Worm (Caenorhabditis elegans) whole organism, late embryonic: ENCODE measurements around the gene ins-14.
A peak's percentile ranks its signal among the peaks of the same experiment; 100 is the strongest.

ENCODE experiments used
- ahr-1 ChIP-seq: sonication (generic microtip); optimal IDR thresholded peaks from 2 replicates; lab custom pipeline; 2016; ENCODE audit warnings: missing genetic modification characterization, missing compliant biosample characterization
- ceh-14 ChIP-seq: sonication (generic microtip); optimal IDR thresholded peaks from 2 replicates; lab custom pipeline; 2016; ENCODE audit warnings: missing genotype, missing genetic modification characterization, missing compliant biosample characterization
- ceh-18 ChIP-seq: sonication (generic microtip); optimal IDR thresholded peaks from 2 replicates; lab custom pipeline; 2016; ENCODE audit warnings: missing genetic modification characterization, missing compliant biosample characterization
- ceh-19 ChIP-seq: fragments of 200-800 bp; sonication (Bioruptor generic); optimal IDR thresholded peaks from 2 replicates; lab custom pipeline; 2018; ENCODE audit warnings: mild to moderate bottlenecking, missing genetic modification characterization, missing compliant biosample characterization
- ceh-24 ChIP-seq: sonication (generic microtip); optimal IDR thresholded peaks from 2 replicates; lab custom pipeline; 2016; ENCODE audit warnings: mild to moderate bottlenecking, missing genetic modification characterization, missing compliant biosample characterization
- ceh-9 ChIP-seq: sonication (generic microtip); optimal IDR thresholded peaks from 2 replicates; lab custom pipeline; 2016; ENCODE audit warnings: mild to moderate bottlenecking, missing genetic modification characterization, inconsistent platforms, missing compliant biosample characterization
- eyg-1 ChIP-seq: sonication (generic microtip); optimal IDR thresholded peaks from 2 replicates; lab custom pipeline; 2016; ENCODE audit warnings: missing genotype, missing genetic modification characterization, missing compliant biosample characterization
- fkh-10 ChIP-seq: fragments of 150-350 bp; optimal IDR thresholded peaks from 2 replicates; lab custom pipeline; 2014; ENCODE audit warnings: missing biosample characterization, missing genetic modification reagents, missing genetic modification characterization
- gmeb-2 ChIP-seq: sonication (generic microtip); optimal IDR thresholded peaks from 2 replicates; lab custom pipeline; 2016; ENCODE audit warnings: missing genetic modification characterization, inconsistent platforms, missing compliant biosample characterization
- hlh-15 ChIP-seq: sonication (generic microtip); optimal IDR thresholded peaks from 2 replicates; lab custom pipeline; 2016; ENCODE audit warnings: missing genetic modification characterization, missing compliant biosample characterization
- hlh-30 ChIP-seq: sonication (generic microtip); optimal IDR thresholded peaks from 2 replicates; lab custom pipeline; 2017; ENCODE audit warnings: antibody characterized with exemption, missing genetic modification characterization, missing compliant biosample characterization; ENCODE audit not compliant: insufficient read depth
- hlh-8 ChIP-seq: sonication (generic microtip); optimal IDR thresholded peaks from 2 replicates; lab custom pipeline; 2016; ENCODE audit warnings: missing genotype, missing genetic modification characterization, missing compliant biosample characterization
- lim-6 ChIP-seq: sonication (generic microtip); optimal IDR thresholded peaks from 2 replicates; lab custom pipeline; 2016; ENCODE audit warnings: missing genetic modification characterization, missing compliant biosample characterization
- lin-11 ChIP-seq: fragments of 200-800 bp; sonication (Bioruptor generic); optimal IDR thresholded peaks from 2 replicates; lab custom pipeline; 2018; ENCODE audit warnings: mild to moderate bottlenecking, missing genetic modification characterization, missing compliant biosample characterization
- mec-3 ChIP-seq: sonication (generic microtip); optimal IDR thresholded peaks from 2 replicates; lab custom pipeline; 2016; ENCODE audit warnings: borderline replicate concordance, missing genetic modification characterization, missing compliant biosample characterization
- nfya-1 ChIP-seq: sonication (generic microtip); optimal IDR thresholded peaks from 2 replicates; lab custom pipeline; 2017; ENCODE audit warnings: missing genetic modification characterization, mild to moderate bottlenecking, missing compliant biosample characterization, antibody characterized with exemption, moderate library complexity
- pag-3 ChIP-seq: sonication (generic microtip); optimal IDR thresholded peaks from 2 replicates; lab custom pipeline; 2016; ENCODE audit warnings: missing compliant biosample characterization, missing genetic modification characterization, borderline replicate concordance
- tbx-2 ChIP-seq: sonication (generic microtip); optimal IDR thresholded peaks from 2 replicates; lab custom pipeline; 2016; ENCODE audit warnings: missing genetic modification characterization, missing compliant biosample characterization
- unc-3 ChIP-seq, 2 experiments: fragments of 200-800 bp in 1 of 2; sonication (Bioruptor generic) in 1 of 2; sonication (generic microtip) in 1 of 2; conservative IDR thresholded peaks in 1 of 2; optimal IDR thresholded peaks in 1 of 2; 2 replicates each; pipeline versions ENCODE4 v1.3.6 to Lab custom; 2016 to 2022; ENCODE audit warnings: missing compliant biosample characterization in 2 of 2, missing genetic modification characterization in 2 of 2, missing genetic modification reagents in 1 of 2
- unc-42 ChIP-seq: sonication (generic microtip); optimal IDR thresholded peaks from 2 replicates; lab custom pipeline; 2016; ENCODE audit warnings: missing genotype, missing genetic modification characterization, missing compliant biosample characterization
- unc-55 ChIP-seq: sonication (generic microtip); optimal IDR thresholded peaks from 2 replicates; lab custom pipeline; 2017; ENCODE audit warnings: missing biosample characterization, missing genetic modification reagents, missing genetic modification characterization
- unc-86 ChIP-seq: sonication (generic microtip); optimal IDR thresholded peaks from 2 replicates; lab custom pipeline; 2016; ENCODE audit warnings: missing genetic modification characterization, missing compliant biosample characterization
- zip-5 ChIP-seq: sonication (generic microtip); optimal IDR thresholded peaks from 2 replicates; lab custom pipeline; 2016; ENCODE audit warnings: missing genetic modification characterization, missing compliant biosample characterization
- ztf-16 ChIP-seq: sonication (generic microtip); optimal IDR thresholded peaks from 2 replicates; lab custom pipeline; 2017; ENCODE audit warnings: missing genetic modification characterization, missing compliant biosample characterization

Gene ins-14

ce11 chrII:6706552-6707091 is 39.0 kb downstream of the ins-14 start:
- TF ChIP-seq ceh-18 (tag; lab: Kevin White, UChicago): no peak
- no peak for TF ChIP-seq unc-3 (GFP tag; conservative IDR thresholded peaks at IDR 0.05; lab: Robert Waterston, UW)
- peak; percentile 65 for TF ChIP-seq unc-3 (tag; optimal IDR thresholded peaks at IDR 0.05; lab: Kevin White, UChicago)
- no peak for TF ChIP-seq lin-11 (tag; lab: Kevin White, UChicago)
- TF ChIP-seq mec-3 (tag; lab: Kevin White, UChicago): no peak
- no peak for TF ChIP-seq unc-55 (GFP tag; lab: Kevin White, UChicago)
- peak; percentile 72 for TF ChIP-seq unc-42

- TF ChIP-seq lim-6 (no peak), ceh-18 (tag; lab: Kevin White, UChicago) (peak; percentile 19), hlh-30 (no peak), unc-42 (no peak), mec-3 (tag; lab: Kevin White, UChicago) (no peak), ceh-24 (tag; lab: Kevin White, UChicago) (no peak), eyg-1 (tag; lab: Kevin White, UChicago) (no peak), ceh-9 (tag; lab: Kevin White, UChicago) (no peak), unc-55 (GFP tag; lab: Kevin White, UChicago) (peak; percentile 66)
Observed at ce11 chrII:6705593-6706228, 39.9 kb downstream of the ins-14 start, which contains the start of gene rpy-1. Gene rpy-1 (minus strand): TSS chrII:6705643.

DNA sequence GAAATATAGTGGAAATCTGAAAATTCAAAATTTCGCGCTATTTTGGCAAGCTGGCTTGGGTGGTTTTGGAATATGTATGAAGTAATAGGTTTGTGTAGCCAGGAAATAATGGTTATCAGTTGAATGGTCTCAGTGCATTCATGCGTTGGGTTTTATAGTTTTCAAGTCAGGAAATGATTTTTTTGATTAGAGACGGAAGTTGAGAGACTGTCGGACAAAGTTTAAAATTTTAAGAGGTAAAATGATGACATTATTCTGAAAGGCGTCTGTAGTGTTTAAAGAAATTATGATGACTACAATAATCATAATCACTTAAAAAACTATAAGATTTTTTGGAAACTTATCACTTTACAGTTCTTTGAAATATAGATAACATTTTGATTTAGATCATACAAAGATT is 44.1 kb downstream of the ins-14 start, which contains the start of gene C18H9.6:
Gene C18H9.6 (minus strand): TSS at position 129 of the 400 bp plus-strand sequence.
- TF ChIP-seq hlh-15 (tag; lab: Kevin White, UChicago) (no peak), ahr-1 (tag; lab: Kevin White, UChicago) (no peak), zip-5 (tag; lab: Kevin White, UChicago) (no peak), lin-11 (tag; lab: Kevin White, UChicago) (no peak), unc-86 (tag; lab: Kevin White, UChicago) (no peak), ceh-9 (tag; lab: Kevin White, UChicago) (no peak), ceh-18 (tag; lab: Kevin White, UChicago) (no peak)

ce11 chrII:6698784-6699183 is 46.8 kb downstream of the ins-14 start, which contains the start of gene C18H9.1:
Gene C18H9.1 (plus strand): TSS chrII:6699084.
- TF ChIP-seq eyg-1 (tag; lab: Kevin White, UChicago) (no peak), ceh-9 (tag; lab: Kevin White, UChicago) (no peak), nfya-1 (tag; lab: Kevin White, UChicago) (no peak), ceh-19 (no peak), hlh-15 (tag; lab: Kevin White, UChicago) (no peak), ztf-16 (tag; lab: Kevin White, UChicago) (no peak), pag-3 (no peak), ahr-1 (tag; lab: Kevin White, UChicago) (no peak), hlh-8 (tag; lab: Kevin White, UChicago) (no peak), fkh-10 (GFP tag; lab: Kevin White, UChicago) (no peak), unc-42 (no peak), tbx-2 (tag; lab: Kevin White, UChicago) (no peak), ceh-14 (tag; lab: Kevin White, UChicago) (no peak), gmeb-2 (tag; lab: Kevin White, UChicago) (no peak)
